Fruit fly (Drosophila melanogaster): ENCODE measurements around the gene jigr1.

jigr1 gene

DNA sequence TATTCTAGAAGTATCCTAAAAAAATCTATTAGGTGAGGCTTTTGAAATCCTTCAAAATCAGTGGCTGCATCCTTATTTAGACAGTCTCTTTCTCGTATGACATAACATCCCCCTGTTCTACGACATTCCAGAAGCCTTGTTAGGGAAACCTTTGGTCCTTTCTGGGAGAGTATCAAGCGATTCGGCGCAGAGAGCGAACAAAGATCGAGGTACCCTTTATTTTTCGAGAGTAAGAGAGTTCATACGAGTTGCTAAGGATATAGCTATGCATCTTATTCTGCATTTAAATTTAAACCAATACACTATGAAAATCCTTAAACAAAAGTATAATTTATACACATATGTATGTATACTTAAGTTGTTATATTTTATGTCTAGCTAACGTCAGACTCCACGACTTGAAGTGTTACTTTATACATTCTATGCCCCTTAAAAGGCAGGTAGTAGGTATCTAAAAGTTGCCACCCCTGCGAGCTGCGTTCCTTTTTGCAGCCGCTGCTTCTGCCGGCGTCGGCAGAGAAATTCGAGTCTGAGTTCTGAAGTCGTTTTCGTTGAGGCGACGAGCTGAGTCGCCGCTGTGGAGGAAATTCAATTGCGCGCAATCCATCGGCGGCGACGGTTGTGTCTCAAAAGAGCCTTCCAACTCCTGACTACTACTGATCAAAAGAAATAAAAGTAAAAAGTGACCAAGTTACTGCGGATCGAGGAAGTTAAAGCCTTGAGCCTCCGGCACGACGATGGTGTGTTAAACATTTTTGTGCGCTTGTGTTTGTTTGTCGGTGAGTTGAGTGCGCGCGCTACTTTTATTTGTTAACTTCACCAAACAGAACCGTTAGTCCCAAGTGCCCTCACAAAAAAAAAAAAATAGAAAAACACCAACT lies at the start of gene jigr1 (continued):
- peak; percentile 13 for TF ChIP-seq Hsf (GFP tag; optimal IDR thresholded peaks at IDR 0.05)
- TF ChIP-seq wor (GFP tag; IDR thresholded peaks at IDR 0.05): no peak
- peak; percentile 24 for TF ChIP-seq CG30403 (GFP tag; optimal IDR thresholded peaks at IDR 0.05)
- TF ChIP-seq vfl (GFP tag; optimal IDR thresholded peaks at IDR 0.05): no peak
- no peak for TF ChIP-seq Opbp (GFP tag; IDR thresholded peaks at IDR 0.05; ENCODE audit: partially characterized antibody)
- TF ChIP-seq grau (tag; optimal IDR thresholded peaks at IDR 0.05): peak; percentile 39
- TF ChIP-seq Hr51 (GFP tag; optimal IDR thresholded peaks at IDR 0.05): no peak
- no peak for TF ChIP-seq insv (GFP tag; optimal IDR thresholded peaks at IDR 0.05)
- TF ChIP-seq tna (GFP tag; IDR thresholded peaks at IDR 0.05; ENCODE audit: partially characterized antibody): no peak
- TF ChIP-seq MESR4 (GFP tag; optimal IDR thresholded peaks at IDR 0.05): no peak
- peak; percentile 31 for TF ChIP-seq Hr3 (GFP tag; optimal IDR thresholded peaks at IDR 0.05)
- peak; percentile 52 for TF ChIP-seq CG6813 (GFP tag; optimal IDR thresholded peaks at IDR 0.05)
- TF ChIP-seq gfzf (GFP tag; optimal IDR thresholded peaks at IDR 0.05): no peak
- no peak for TF ChIP-seq unc-4 (GFP tag; IDR thresholded peaks at IDR 0.05; ENCODE audit: partially characterized antibody)
- peak; percentile 36 for TF ChIP-seq CG4424 (GFP tag; optimal IDR thresholded peaks at IDR 0.05)
- no peak for TF ChIP-seq hkb (optimal IDR thresholded peaks at IDR 0.05)
- peak; percentile 41; the same call in 1 of the 2 replicates for TF ChIP-seq hkb (GFP tag; IDR thresholded peaks at IDR 0.05)
- no peak for TF ChIP-seq Hmr (GFP tag; optimal IDR thresholded peaks at IDR 0.05)
- TF ChIP-seq CG31365 (tag; optimal IDR thresholded peaks at IDR 0.05): no peak
- no peak for TF ChIP-seq CG1792 (GFP tag; optimal IDR thresholded peaks at IDR 0.05)
- no peak for TF ChIP-seq cg (GFP tag; optimal IDR thresholded peaks at IDR 0.05)
- no peak for TF ChIP-seq Atf-2 (GFP tag; optimal IDR thresholded peaks at IDR 0.05)
- no peak for TF ChIP-seq sc (optimal IDR thresholded peaks at IDR 0.05)
- peak; percentile 44 for TF ChIP-seq sc (GFP tag; optimal IDR thresholded peaks at IDR 0.05)
- peak; percentile 53 for TF ChIP-seq nmo (GFP tag; optimal IDR thresholded peaks at IDR 0.05)
- TF ChIP-seq CG4730 (GFP tag; IDR thresholded peaks at IDR 0.05): no peak
- no peak for TF ChIP-seq zfh2 (GFP tag; optimal IDR thresholded peaks at IDR 0.05)
- TF ChIP-seq BEAF-32 (GFP tag; optimal IDR thresholded peaks at IDR 0.05): no peak
- no peak for TF ChIP-seq CG18764 (GFP tag; optimal IDR thresholded peaks at IDR 0.05)
- no peak for TF ChIP-seq ERR (GFP tag; optimal IDR thresholded peaks at IDR 0.05)
- no peak for TF ChIP-seq Spps (tag; optimal IDR thresholded peaks at IDR 0.05)
- TF ChIP-seq ato (GFP tag; IDR thresholded peaks at IDR 0.05; ENCODE audit: partially characterized antibody): no peak
- no peak for TF ChIP-seq CG17912 (GFP tag; optimal IDR thresholded peaks at IDR 0.05)
- TF ChIP-seq Kr (GFP tag; optimal IDR thresholded peaks at IDR 0.05): peak; percentile 68
- peak; percentile 58 for TF ChIP-seq gcm (GFP tag; optimal IDR thresholded peaks at IDR 0.05)
- TF ChIP-seq Taf1 (GFP tag; IDR thresholded peaks at IDR 0.05): no peak
- TF ChIP-seq CG9609 (GFP tag; optimal IDR thresholded peaks at IDR 0.05): no peak
- no peak for TF ChIP-seq Dp (GFP tag; optimal IDR thresholded peaks at IDR 0.05)
- TF ChIP-seq btn (GFP tag; optimal IDR thresholded peaks at IDR 0.05): no peak
- peak; percentile 67 for TF ChIP-seq gem (tag; optimal IDR thresholded peaks at IDR 0.05)
- TF ChIP-seq Jarid2 (GFP tag; optimal IDR thresholded peaks at IDR 0.05): peak; percentile 34
- peak; percentile 6 for TF ChIP-seq CG2116 (GFP tag; optimal IDR thresholded peaks at IDR 0.05)
- TF ChIP-seq nau (GFP tag; optimal IDR thresholded peaks at IDR 0.05): no peak
- no peak for TF ChIP-seq aop (GFP tag; IDR thresholded peaks at IDR 0.05)
- no peak for TF ChIP-seq NK7.1 (GFP tag; optimal IDR thresholded peaks at IDR 0.05)
- no peak for TF ChIP-seq Myb (GFP tag; optimal IDR thresholded peaks at IDR 0.05)
- no peak for TF ChIP-seq CG2120 (GFP tag; optimal IDR thresholded peaks at IDR 0.05)
- no peak for TF ChIP-seq CG7786 (GFP tag; optimal IDR thresholded peaks at IDR 0.05)
- no peak for TF ChIP-seq CG30020 (tag; optimal IDR thresholded peaks at IDR 0.05)
